Worm (Caenorhabditis elegans): ENCODE results near the gene fbxa-15.

Gene fbxa-15

DNA sequence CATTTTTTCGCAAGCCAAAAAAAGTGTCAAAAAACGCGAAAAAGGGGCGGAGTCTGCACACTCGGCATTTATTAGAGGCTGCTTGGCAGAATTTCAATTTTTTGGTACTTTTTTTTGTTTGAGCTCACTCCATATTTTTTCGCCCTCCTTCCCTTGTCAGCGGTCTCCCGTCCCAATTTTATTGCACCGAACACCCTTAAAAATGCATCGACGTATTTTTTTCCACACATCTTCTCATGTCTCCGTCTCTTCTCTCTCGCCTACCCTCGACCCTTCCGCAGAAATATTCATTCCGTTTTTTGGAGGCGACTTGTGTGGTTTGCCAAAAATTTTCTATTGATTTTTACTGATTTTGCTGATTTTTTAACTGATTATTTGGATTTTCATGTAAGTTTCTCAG lies 5.0 kb upstream of the fbxa-15 start, which contains the start of gene Y82E9BL.18:
Y82E9BL.18 (plus strand) TSS at position 301 of the 400 bp plus-strand sequence.
- no peak for TF ChIP-seq elt-4 (tag; optimal IDR thresholded peaks at IDR 0.05)
- no peak for TF ChIP-seq nhr-11 (tag; optimal IDR thresholded peaks at IDR 0.05)

DNA sequence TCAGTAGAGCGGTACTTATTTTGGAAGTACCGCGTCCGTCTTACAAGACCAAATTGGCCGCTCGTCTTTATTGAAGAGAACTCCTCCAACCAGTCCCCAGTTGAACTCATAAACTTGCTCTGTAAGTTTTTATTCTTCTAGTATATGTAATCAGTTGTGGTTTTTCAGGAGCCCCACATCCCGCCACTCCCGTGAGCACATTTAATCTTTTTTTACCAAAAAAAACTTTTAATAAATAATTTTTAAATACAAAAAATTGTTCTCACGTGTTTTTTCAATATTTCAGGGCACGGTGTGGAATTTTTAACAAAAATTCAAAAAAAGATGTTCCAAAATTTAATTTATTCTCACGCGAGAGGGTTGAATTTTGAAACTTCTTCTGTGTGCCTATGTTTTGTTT lies 3.1 kb upstream of the fbxa-15 start, which contains the start of gene fbxa-14:
fbxa-14 (minus strand) TSS at position 101 of the 400 bp plus-strand sequence.
- TF ChIP-seq ztf-16 (tag; optimal IDR thresholded peaks at IDR 0.05) (no peak), K02D7.2 (tag; optimal IDR thresholded peaks at IDR 0.05) (no peak), ceh-19 (GFP tag; optimal IDR thresholded peaks at IDR 0.05) (no peak), ceh-31 (tag; optimal IDR thresholded peaks at IDR 0.05) (no peak), pha-4 (tag; optimal IDR thresholded peaks at IDR 0.05) (no peak), ceh-18 (tag; optimal IDR thresholded peaks at IDR 0.05) (no peak), ceh-48 (tag; optimal IDR thresholded peaks at IDR 0.05) (no peak), hlh-13 (GFP tag; optimal IDR thresholded peaks at IDR 0.05) (no peak), ceh-24 (tag; optimal IDR thresholded peaks at IDR 0.05) (no peak), lim-6 (tag; optimal IDR thresholded peaks at IDR 0.05) (no peak), ceh-30 (tag; optimal IDR thresholded peaks at IDR 0.05) (no peak)

DNA sequence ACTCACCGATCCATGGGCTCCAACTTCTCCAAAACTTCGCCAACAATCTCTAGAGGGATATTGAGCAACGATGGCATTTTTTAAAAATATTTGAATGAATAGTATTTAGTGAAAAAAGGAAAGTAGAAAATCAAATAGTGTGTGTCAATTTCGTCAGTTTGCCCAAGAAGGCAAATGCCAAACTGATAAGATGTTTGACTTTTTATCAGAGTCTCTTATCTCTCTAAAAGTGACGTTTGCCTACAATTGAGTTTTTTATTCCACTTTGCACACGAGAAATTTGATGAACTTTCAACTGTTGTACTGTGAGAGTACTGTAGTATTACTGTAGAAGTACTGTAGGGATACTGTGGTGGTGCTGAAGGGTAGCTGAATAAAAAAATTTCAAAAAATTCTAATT lies 2.1 kb upstream of the fbxa-15 start:
- no peak for TF ChIP-seq pros-1 (tag; optimal IDR thresholded peaks at IDR 0.05)
- TF ChIP-seq elt-2 (tag; optimal IDR thresholded peaks at IDR 0.05), result peak; percentile 91

DNA sequence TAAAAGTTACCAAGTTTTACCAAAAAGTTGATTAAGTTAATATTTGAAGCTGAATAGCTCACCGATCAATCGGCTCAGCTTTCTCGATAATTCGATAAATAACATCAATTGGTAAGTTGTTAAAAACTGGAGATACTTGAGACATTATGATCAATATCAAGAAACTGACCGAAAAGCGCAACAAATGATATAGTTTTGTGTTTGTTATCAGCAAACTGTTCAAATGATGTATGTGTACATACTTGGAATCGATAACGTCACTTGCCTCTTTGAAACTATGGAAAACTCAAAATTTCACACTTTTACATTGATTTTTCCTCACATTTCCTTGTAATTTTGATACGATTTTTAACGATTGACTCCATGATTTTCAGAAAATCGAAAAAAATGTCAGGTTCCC lies 6.4 kb downstream of the fbxa-15 start, which contains the start of the genes fbxa-80 and fbxa-19:
fbxa-80 (minus strand) TSS at position 173 of the 400 bp plus-strand sequence.
fbxa-19 (plus strand) TSS at position 364 of the 400 bp plus-strand sequence.
- TF ChIP-seq eyg-1 (tag; optimal IDR thresholded peaks at IDR 0.05) (no peak), hlh-6 (tag; optimal IDR thresholded peaks at IDR 0.05) (no peak), mec-3 (tag; optimal IDR thresholded peaks at IDR 0.05; ENCODE audit: borderline replicate concordance) (no peak), Y22D7AL.16 (tag; optimal IDR thresholded peaks at IDR 0.05) (no peak), ets-4 (tag; optimal IDR thresholded peaks at IDR 0.05) (no peak), C08G9.2 (tag; optimal IDR thresholded peaks at IDR 0.05) (no peak), madf-2 (tag; optimal IDR thresholded peaks at IDR 0.05) (no peak), fkh-10 (GFP tag; optimal IDR thresholded peaks at IDR 0.05) (no peak), ceh-18 (tag; optimal IDR thresholded peaks at IDR 0.05) (no peak), ceh-22 (tag; optimal IDR thresholded peaks at IDR 0.05) (no peak)

- TF ChIP-seq hlh-15 (tag; optimal IDR thresholded peaks at IDR 0.05) (no peak), ama-1 (optimal IDR thresholded peaks at IDR 0.05) (no peak), fax-1 (tag; optimal IDR thresholded peaks at IDR 0.05) (no peak), ets-4 (tag; optimal IDR thresholded peaks at IDR 0.05) (no peak), ceh-30 (tag; optimal IDR thresholded peaks at IDR 0.05) (no peak), zip-5 (tag; optimal IDR thresholded peaks at IDR 0.05) (no peak), npax-4 (tag; optimal IDR thresholded peaks at IDR 0.05) (no peak), ahr-1 (tag; optimal IDR thresholded peaks at IDR 0.05) (no peak), fkh-6 (tag; optimal IDR thresholded peaks at IDR 0.05) (no peak), ceh-6 (GFP tag; optimal IDR thresholded peaks at IDR 0.05) (no peak), K02D7.2 (tag; optimal IDR thresholded peaks at IDR 0.05) (no peak), sox-2 (GFP tag; IDR thresholded peaks at IDR 0.05) (no peak), pag-3 (tag; optimal IDR thresholded peaks at IDR 0.05; ENCODE audit: borderline replicate concordance) (no peak), ceh-18 (tag; optimal IDR thresholded peaks at IDR 0.05) (no peak), lin-11 (tag; optimal IDR thresholded peaks at IDR 0.05) (no peak)
Measured at ce11 chrIII:1314283-1314682, 7.2 kb downstream of the fbxa-15 start.

DNA sequence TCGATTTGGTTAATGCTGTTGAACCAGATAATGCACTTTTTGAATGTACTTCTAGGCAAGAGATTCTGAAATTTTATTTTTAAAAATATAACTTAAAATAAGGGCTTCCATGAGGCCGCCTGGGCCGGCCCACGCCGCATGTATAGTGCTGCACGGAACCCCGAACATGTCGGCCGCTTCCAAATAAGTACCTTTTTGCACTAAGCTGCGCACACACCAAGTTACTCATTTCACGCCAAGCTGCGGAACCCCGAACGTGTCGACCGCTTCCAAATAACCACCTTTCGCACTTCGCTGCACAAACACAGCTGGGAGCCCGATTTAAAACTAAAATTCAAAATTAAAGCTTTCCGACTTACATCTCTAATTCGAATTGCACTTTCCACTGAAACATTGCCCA lies 10.1 kb downstream of the fbxa-15 start:
- TF ChIP-seq fax-1 (tag; optimal IDR thresholded peaks at IDR 0.05), result no peak
- no peak for TF ChIP-seq dve-1 (tag; optimal IDR thresholded peaks at IDR 0.05)
- TF ChIP-seq ceh-31 (tag; optimal IDR thresholded peaks at IDR 0.05), result no peak
- TF ChIP-seq unc-55 (GFP tag; optimal IDR thresholded peaks at IDR 0.05), result no peak
- TF ChIP-seq sox-4 (tag; optimal IDR thresholded peaks at IDR 0.05), result no peak
- TF ChIP-seq Y22D7AL.16 (tag; optimal IDR thresholded peaks at IDR 0.05), result no peak
